Worm (Caenorhabditis elegans) whole organism, mixed stage, embryonic: ENCODE data around the gene acs-1.

Source experiments
- blmp-1 ChIP-seq: fragments of 150-350 bp; optimal IDR thresholded peaks from 2 replicates; lab custom pipeline; 2014; ENCODE audit warnings: missing biosample characterization, missing genetic modification characterization
- ceh-39 ChIP-seq: fragments of 150-350 bp; optimal IDR thresholded peaks from 2 replicates; lab custom pipeline; 2014; ENCODE audit warnings: missing biosample characterization, missing genetic modification characterization
- ceh-43 ChIP-seq: fragments of 200-800 bp; sonication (Bioruptor generic); optimal IDR thresholded peaks from 2 replicates; lab custom pipeline; 2018; ENCODE audit warnings: mild to moderate bottlenecking, missing genetic modification characterization, moderate library complexity, missing compliant biosample characterization
- ceh-83 ChIP-seq: fragments of 200-800 bp; sonication (Bioruptor generic); optimal IDR thresholded peaks from 2 replicates; lab custom pipeline; 2018; ENCODE audit warnings: mild to moderate bottlenecking, missing genetic modification characterization, missing compliant biosample characterization
- ces-1 ChIP-seq: fragments of 150-350 bp; optimal IDR thresholded peaks from 2 replicates; lab custom pipeline; 2014; ENCODE audit warnings: missing biosample characterization, missing genetic modification reagents, missing genetic modification characterization
- drap-1 ChIP-seq: fragments of 200-800 bp; sonication (Bioruptor generic); optimal IDR thresholded peaks from 3 replicates; lab custom pipeline; 2018; ENCODE audit warnings: mild to moderate bottlenecking, missing genetic modification characterization, missing compliant biosample characterization
- elt-1 ChIP-seq: sonication (generic microtip); optimal IDR thresholded peaks from 2 replicates; lab custom pipeline; 2017; ENCODE audit warnings: missing genetic modification characterization, mild to moderate bottlenecking, missing compliant biosample characterization, antibody characterized with exemption, moderate library complexity, borderline replicate concordance; ENCODE audit not compliant: insufficient read depth
- elt-3 ChIP-seq: fragments of 150-350 bp; optimal IDR thresholded peaks from 2 replicates; lab custom pipeline; 2014; ENCODE audit warnings: missing biosample characterization, missing genetic modification characterization
- ham-2 ChIP-seq: fragments of 200-800 bp; sonication (Bioruptor generic); optimal IDR thresholded peaks from 2 replicates; lab custom pipeline; 2018; ENCODE audit warnings: mild to moderate bottlenecking, missing genetic modification characterization, missing compliant biosample characterization
- hlh-1 ChIP-seq: fragments of 150-350 bp; optimal IDR thresholded peaks from 2 replicates; lab custom pipeline; 2014; ENCODE audit warnings: missing biosample characterization, missing genetic modification reagents, missing genetic modification characterization
- lin-13 ChIP-seq: fragments of 150-350 bp; optimal IDR thresholded peaks from 2 replicates; lab custom pipeline; 2014; ENCODE audit warnings: missing biosample characterization, missing genetic modification characterization
- lin-32 ChIP-seq: fragments of 200-800 bp; sonication (Bioruptor generic); optimal IDR thresholded peaks from 2 replicates; lab custom pipeline; 2018; ENCODE audit warnings: mild to moderate bottlenecking, missing genetic modification characterization, missing compliant biosample characterization
- lsy-2 ChIP-seq: fragments of 150-350 bp; optimal IDR thresholded peaks from 2 replicates; lab custom pipeline; 2014; ENCODE audit warnings: missing biosample characterization, missing genetic modification characterization
- mab-5 ChIP-seq: fragments of 150-350 bp; optimal IDR thresholded peaks from 2 replicates; lab custom pipeline; 2014; ENCODE audit warnings: missing biosample characterization, missing genetic modification characterization
- mep-1 ChIP-seq: fragments of 150-350 bp; optimal IDR thresholded peaks from 2 replicates; lab custom pipeline; 2017; ENCODE audit warnings: missing biosample characterization, missing genetic modification reagents, missing genetic modification characterization, inconsistent platforms
- mls-2 ChIP-seq: sonication (generic microtip); optimal IDR thresholded peaks from 2 replicates; lab custom pipeline; 2016; ENCODE audit warnings: mild to moderate bottlenecking, missing genetic modification characterization, moderate library complexity, missing compliant biosample characterization
- nhr-12 ChIP-seq: fragments of 150-350 bp; optimal IDR thresholded peaks from 2 replicates; lab custom pipeline; 2014; ENCODE audit warnings: missing biosample characterization, missing genetic modification characterization
- nhr-2 ChIP-seq: fragments of 150-350 bp; optimal IDR thresholded peaks from 2 replicates; lab custom pipeline; 2014; ENCODE audit warnings: missing biosample characterization, missing genetic modification characterization
- nhr-237 ChIP-seq: fragments of 150-350 bp; optimal IDR thresholded peaks from 2 replicates; lab custom pipeline; 2014; ENCODE audit warnings: missing biosample characterization, missing genetic modification characterization
- nhr-76 ChIP-seq: sonication (generic microtip); optimal IDR thresholded peaks from 2 replicates; lab custom pipeline; 2017; ENCODE audit warnings: missing biosample characterization, missing genetic modification characterization
- pha-4 ChIP-seq: fragments of 150-350 bp; optimal IDR thresholded peaks from 2 replicates; lab custom pipeline; 2018; ENCODE audit warnings: missing biosample characterization, missing genetic modification reagents, missing genetic modification characterization
- sem-2 ChIP-seq: fragments of 200-800 bp; sonication (Bioruptor generic); optimal IDR thresholded peaks from 2 replicates; lab custom pipeline; 2018; ENCODE audit warnings: mild to moderate bottlenecking, missing genetic modification characterization, missing compliant biosample characterization
- snpc-4 ChIP-seq: fragments of 150-350 bp; optimal IDR thresholded peaks from 2 replicates; lab custom pipeline; 2014; ENCODE audit warnings: missing biosample characterization, missing genetic modification characterization
- sptf-1 ChIP-seq: sonication (generic microtip); optimal IDR thresholded peaks from 2 replicates; lab custom pipeline; 2017; ENCODE audit warnings: mild to moderate bottlenecking, missing genetic modification characterization, moderate library complexity, missing compliant biosample characterization
- tbx-8 ChIP-seq: fragments of 200-800 bp; sonication (Bioruptor generic); optimal IDR thresholded peaks from 2 replicates; lab custom pipeline; 2018; ENCODE audit warnings: mild to moderate bottlenecking, missing genetic modification characterization, moderate library complexity, missing compliant biosample characterization
- unc-39 ChIP-seq: fragments of 150-350 bp; optimal IDR thresholded peaks from 2 replicates; lab custom pipeline; 2014; ENCODE audit warnings: missing biosample characterization, missing genetic modification characterization
- zip-8 ChIP-seq: fragments of 150-350 bp; optimal IDR thresholded peaks from 2 replicates; lab custom pipeline; 2014; ENCODE audit warnings: missing biosample characterization, missing genetic modification characterization
- ztf-11 ChIP-seq: fragments of 150-350 bp; optimal IDR thresholded peaks from 2 replicates; lab custom pipeline; 2014; ENCODE audit warnings: missing biosample characterization, missing genetic modification characterization

The acs-1 gene

DNA sequence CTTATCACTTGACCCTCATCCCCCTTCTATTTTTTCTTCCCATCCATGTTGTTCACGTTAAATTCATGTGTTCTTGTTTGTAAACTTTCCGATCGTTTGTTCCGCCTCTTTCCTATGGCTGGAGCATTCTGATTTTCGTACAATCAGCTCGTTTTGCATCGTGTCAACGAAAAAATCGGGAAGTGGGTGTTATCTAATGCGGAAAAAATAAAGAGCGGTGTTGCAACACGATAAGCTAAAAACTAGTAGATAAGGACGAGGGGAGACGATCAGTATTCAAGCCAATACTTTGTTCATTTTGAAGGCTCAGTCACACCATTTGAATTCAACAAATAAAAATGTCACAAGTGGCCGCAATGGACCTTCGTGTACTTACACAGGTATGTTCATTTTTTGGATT, at the start of gene acs-1:
TSS of gene acs-1 (plus strand) at position 233 of the 400 bp plus-strand sequence.
- TF ChIP-seq nhr-12, result no peak
- TF ChIP-seq tbx-8, result no peak
- no peak for TF ChIP-seq lsy-2
- no peak for TF ChIP-seq mep-1 (tag; lab: Kevin White, UChicago)
- TF ChIP-seq pha-4 (tag; lab: Kevin White, UChicago), result no peak
- TF ChIP-seq nhr-237 (tag; lab: Kevin White, UChicago), result no peak
- no peak for TF ChIP-seq nhr-76 (tag; lab: Kevin White, UChicago)

DNA sequence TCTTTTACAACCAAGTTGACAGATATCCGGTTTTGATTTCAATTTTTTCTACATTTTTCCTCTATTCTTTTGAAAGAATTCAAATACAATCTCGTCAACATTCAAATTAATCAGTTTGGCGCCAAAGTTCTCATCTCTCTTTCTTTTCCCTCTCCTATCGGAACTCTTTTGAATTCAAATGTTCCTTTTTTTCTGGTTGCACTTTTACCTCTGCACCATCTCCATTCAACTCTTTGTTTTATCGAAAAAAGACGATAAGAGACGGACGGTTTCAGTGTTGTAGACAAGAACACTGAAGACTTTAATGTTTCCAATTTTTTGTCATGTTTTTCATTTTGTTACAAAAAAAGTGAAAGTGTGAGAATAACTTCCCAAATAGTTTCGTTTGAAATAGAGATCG, 48.8 kb upstream of the acs-1 start:
- TF ChIP-seq nhr-76 (tag; lab: Kevin White, UChicago) (no peak), unc-39 (tag; lab: Kevin White, UChicago) (no peak)

DNA sequence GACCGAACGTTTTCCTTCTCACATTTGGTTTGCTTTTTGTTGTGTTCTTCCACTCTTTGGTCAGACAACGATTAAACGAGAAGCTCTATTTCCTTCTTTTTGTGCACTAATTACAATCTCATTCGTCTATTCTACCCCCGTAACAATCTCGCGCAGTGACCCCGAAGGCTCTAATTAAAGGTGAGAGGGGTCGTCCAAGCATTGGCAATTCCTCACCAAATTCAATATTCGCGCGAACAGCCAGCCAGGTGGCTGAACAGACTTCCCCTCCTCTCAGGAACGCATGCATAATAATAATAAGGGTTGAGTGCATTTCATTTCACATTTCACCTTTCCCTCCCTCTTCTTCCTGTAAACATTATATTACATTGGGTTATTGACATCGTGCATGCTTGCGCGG, 39.7 kb upstream of the acs-1 start:
- TF ChIP-seq snpc-4, result no peak
- peak; percentile 68 for TF ChIP-seq ceh-43 (GFP tag; lab: Kevin White, UChicago)
- TF ChIP-seq lsy-2, result no peak
- no peak for TF ChIP-seq tbx-8
- TF ChIP-seq lin-13, result no peak
- peak; percentile 47 for TF ChIP-seq nhr-2 (tag; lab: Kevin White, UChicago)
- no peak for TF ChIP-seq drap-1 (GFP tag; lab: Kevin White, UChicago)
- TF ChIP-seq zip-8 (tag; lab: Kevin White, UChicago), result no peak
- no peak for TF ChIP-seq nhr-12
- no peak for TF ChIP-seq hlh-1 (tag; lab: Kevin White, UChicago)
- no peak for TF ChIP-seq elt-1 (tag; lab: Kevin White, UChicago)
- no peak for TF ChIP-seq nhr-76 (tag; lab: Kevin White, UChicago)
- peak; percentile 23 for TF ChIP-seq sem-2
- no peak for TF ChIP-seq ceh-39
- TF ChIP-seq nhr-237 (tag; lab: Kevin White, UChicago), result no peak
- TF ChIP-seq elt-3 (tag; lab: Kevin White, UChicago), result no peak
- TF ChIP-seq blmp-1 (tag; lab: Kevin White, UChicago), result no peak
- peak; percentile 10 for TF ChIP-seq pha-4 (tag; lab: Kevin White, UChicago)
- no peak for TF ChIP-seq mab-5 (tag; lab: Kevin White, UChicago)
- TF ChIP-seq ces-1, result no peak
- TF ChIP-seq ham-2 (GFP tag; lab: Kevin White, UChicago), result no peak
- TF ChIP-seq lin-32, result peak; percentile 22
- peak; percentile 71 for TF ChIP-seq mls-2 (tag; lab: Kevin White, UChicago)
- TF ChIP-seq sptf-1 (tag; lab: Kevin White, UChicago), result peak; percentile 74
- TF ChIP-seq unc-39 (tag; lab: Kevin White, UChicago), result no peak
- TF ChIP-seq ceh-83 (GFP tag; lab: Kevin White, UChicago), result peak; percentile 20
- TF ChIP-seq ztf-11, result no peak

DNA sequence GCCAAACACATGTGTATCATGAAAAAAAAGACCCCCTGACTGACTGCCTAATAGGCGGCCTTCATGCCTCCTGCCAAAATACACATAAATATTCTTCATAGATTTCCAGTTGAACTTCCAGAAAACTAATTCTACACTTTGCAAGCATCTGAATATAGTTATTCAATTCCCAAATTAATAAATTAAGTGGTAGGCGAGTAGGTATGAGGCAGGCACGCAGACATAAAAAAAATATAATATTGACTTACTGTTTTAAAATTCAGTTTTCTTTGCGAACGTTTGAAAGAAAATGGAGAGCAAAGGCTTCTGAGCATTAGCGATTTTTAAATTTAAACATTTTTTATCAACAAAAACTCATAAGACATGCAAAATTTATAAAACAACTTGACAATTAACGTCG, 36.9 kb upstream of the acs-1 start:
- TF ChIP-seq sptf-1 (tag; lab: Kevin White, UChicago), result peak; percentile 0
- no peak for TF ChIP-seq mep-1 (tag; lab: Kevin White, UChicago)
- TF ChIP-seq zip-8 (tag; lab: Kevin White, UChicago), result no peak
- TF ChIP-seq mls-2 (tag; lab: Kevin White, UChicago), result no peak

DNA sequence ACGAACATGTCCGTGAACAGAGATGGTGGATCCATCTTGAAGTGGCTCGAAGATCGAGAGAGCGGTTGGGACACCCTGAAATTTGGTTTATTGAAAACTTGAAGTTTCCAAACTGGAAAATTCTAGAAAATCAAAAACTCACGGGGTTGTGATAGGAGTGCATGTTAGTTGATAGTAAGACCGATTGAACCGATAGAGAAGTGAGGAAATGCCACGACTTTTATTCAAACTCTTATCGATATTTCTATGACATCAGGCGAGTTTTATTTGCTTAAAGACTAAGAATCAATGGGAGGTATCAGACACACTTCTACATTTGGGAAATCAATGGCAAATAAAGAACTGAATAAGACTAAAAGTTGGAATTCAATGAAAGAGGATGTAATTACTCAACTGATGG, 35.9 kb upstream of the acs-1 start, which contains the start of gene lec-10:
TSS of gene lec-10 (minus strand) at position 272 of the 400 bp plus-strand sequence.
- TF ChIP-seq mab-5 (tag; lab: Kevin White, UChicago) (no peak), unc-39 (tag; lab: Kevin White, UChicago) (no peak), ceh-83 (GFP tag; lab: Kevin White, UChicago) (no peak), ces-1 (no peak), lin-13 (no peak), nhr-2 (tag; lab: Kevin White, UChicago) (no peak), ceh-43 (GFP tag; lab: Kevin White, UChicago) (no peak)

DNA sequence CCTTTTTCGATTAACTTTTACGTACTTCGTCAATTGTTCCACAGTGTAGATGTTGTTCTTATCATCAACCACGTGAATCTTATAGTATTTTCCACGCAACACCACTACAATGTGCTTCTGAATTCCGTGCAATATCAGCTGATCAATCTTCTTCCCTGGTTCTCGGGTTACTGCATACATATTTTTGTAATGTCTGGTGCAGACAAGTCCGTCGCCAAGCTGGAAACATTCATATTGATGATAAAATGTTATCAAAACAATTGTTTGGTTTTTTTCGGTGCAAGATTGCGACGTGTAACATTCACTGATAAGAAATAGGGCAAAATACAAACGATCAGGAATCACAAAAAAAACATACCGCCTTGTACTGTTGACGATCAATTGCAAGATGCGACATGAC, 32.3 kb upstream of the acs-1 start:
- no peak for TF ChIP-seq lsy-2
- TF ChIP-seq nhr-76 (tag; lab: Kevin White, UChicago), result no peak

DNA sequence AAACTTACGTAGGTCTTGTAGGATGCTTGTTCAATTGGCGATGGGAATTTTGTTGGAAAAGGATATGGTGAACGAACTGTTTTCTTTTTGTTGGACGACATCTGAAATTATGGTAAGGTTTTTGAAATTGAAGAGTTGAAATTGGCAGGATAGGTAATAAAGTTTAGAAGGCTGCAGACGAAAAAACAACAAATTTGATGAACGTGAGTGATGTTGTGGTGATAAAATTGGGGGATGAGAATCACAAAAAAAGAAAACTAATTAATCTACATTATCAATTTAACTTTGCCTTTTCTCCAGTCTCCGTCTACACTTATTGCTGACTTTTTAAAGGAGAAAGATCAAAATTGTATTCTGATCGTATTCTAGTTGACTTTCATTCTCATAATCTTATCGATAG, 31.0 kb upstream of the acs-1 start, which contains the start of gene cpt-6:
TSS of gene cpt-6 (minus strand) at position 101 of the 400 bp plus-strand sequence.
- TF ChIP-seq tbx-8 (no peak), lsy-2 (no peak)
